Worm (Caenorhabditis elegans) whole organism, young adult: Measurements from ENCODE around the gene rft-1.
A peak's percentile ranks its signal among the peaks of the same experiment; 100 is the strongest.

ENCODE experiments used
- B0035.1 ChIP-seq: sonication (generic microtip); optimal IDR thresholded peaks from 2 replicates; lab custom pipeline; 2016; ENCODE audit warnings: missing genetic modification characterization, mild to moderate bottlenecking, missing compliant biosample characterization, missing genotype, missing genetic modification reagents
- T07F8.4 ChIP-seq: sonication (generic microtip); optimal IDR thresholded peaks from 2 replicates; lab custom pipeline; 2016; ENCODE audit warnings: mild to moderate bottlenecking, missing genetic modification characterization, moderate library complexity, missing compliant biosample characterization
- ZK185.1 ChIP-seq: sonication (generic microtip); optimal IDR thresholded peaks from 2 replicates; lab custom pipeline; 2016; ENCODE audit warnings: mild to moderate bottlenecking, missing genetic modification characterization, missing compliant biosample characterization; ENCODE audit not compliant: poor library complexity, severe bottlenecking
- aptf-2 ChIP-seq: fragments of 200-800 bp; sonication (Bioruptor generic); conservative IDR thresholded peaks from 2 replicates; pipeline ENCODE4 v1.3.6; 2022; ENCODE audit warnings: missing genetic modification reagents, missing genetic modification characterization, missing compliant biosample characterization
- aptf-3 ChIP-seq: fragments of 200-800 bp; sonication (Bioruptor generic); IDR thresholded peaks from 2 replicates; pipeline ENCODE4 v1.3.6; 2022; ENCODE audit warnings: missing genetic modification characterization, missing compliant biosample characterization
- attf-3 ChIP-seq: fragments of 200-800 bp; sonication (Bioruptor generic); conservative IDR thresholded peaks from 2 replicates; pipeline ENCODE4 v1.3.6; 2022; ENCODE audit warnings: missing genetic modification reagents, missing genetic modification characterization, missing compliant biosample characterization
- bed-2 ChIP-seq: fragments of 200-800 bp; sonication (Bioruptor generic); IDR thresholded peaks from 2 replicates; pipeline ENCODE4 v1.3.6; 2022; ENCODE audit warnings: missing genetic modification reagents, missing genetic modification characterization, missing compliant biosample characterization
- ccch-3 ChIP-seq: fragments of 200-800 bp; sonication (Bioruptor generic); optimal IDR thresholded peaks from 2 replicates; lab custom pipeline; 2018; ENCODE audit warnings: mild to moderate bottlenecking, missing genetic modification characterization, missing compliant biosample characterization
- cebp-1 ChIP-seq, 2 experiments: fragments of 200-800 bp in 1 of 2; sonication (Bioruptor generic) in 1 of 2; sonication (generic microtip) in 1 of 2; IDR thresholded peaks in 1 of 2; optimal IDR thresholded peaks in 1 of 2; 2 replicates each; pipeline versions ENCODE4 v1.3.6 to Lab custom; 2017 to 2022; ENCODE audit warnings: missing compliant biosample characterization in 2 of 2, missing genetic modification characterization in 2 of 2, mild to moderate bottlenecking in 1 of 2, missing genetic modification reagents in 1 of 2, moderate library complexity in 1 of 2
- ceh-91 ChIP-seq: fragments of 200-800 bp; sonication (Bioruptor generic); IDR thresholded peaks from 2 replicates; pipeline ENCODE4 v1.3.6; 2022; ENCODE audit warnings: missing genetic modification reagents, missing genetic modification characterization, missing compliant biosample characterization
- dox-1 ChIP-seq: fragments of 200-800 bp; sonication (Bioruptor generic); IDR thresholded peaks from 2 replicates; pipeline ENCODE4 v1.3.6; 2022; ENCODE audit warnings: missing genetic modification reagents, missing genetic modification characterization, missing compliant biosample characterization
- egl-44 ChIP-seq: fragments of 200-800 bp; sonication (Bioruptor generic); IDR thresholded peaks from 2 replicates; pipeline ENCODE4 v1.3.6; 2022; ENCODE audit warnings: missing genetic modification reagents, missing genetic modification characterization, missing compliant biosample characterization
- gei-17 ChIP-seq: fragments of 200-800 bp; sonication (Bioruptor generic); optimal IDR thresholded peaks from 2 replicates; lab custom pipeline; 2018; ENCODE audit warnings: mild to moderate bottlenecking, missing genetic modification characterization, missing compliant biosample characterization
- hlh-26 ChIP-seq: fragments of 200-800 bp; sonication (Bioruptor generic); conservative IDR thresholded peaks from 2 replicates; pipeline ENCODE4 v1.3.6; 2022; ENCODE audit warnings: missing genetic modification reagents, missing genetic modification characterization, missing compliant biosample characterization
- hsf-1 ChIP-seq: fragments of 200-800 bp; sonication (Bioruptor generic); IDR thresholded peaks from 2 replicates; pipeline ENCODE4 v1.3.6; 2022; ENCODE audit warnings: missing genetic modification reagents, missing genetic modification characterization, missing compliant biosample characterization
- let-526 ChIP-seq: fragments of 200-800 bp; sonication (Bioruptor generic); IDR thresholded peaks from 2 replicates; pipeline ENCODE4 v1.3.6; 2022; ENCODE audit warnings: missing genetic modification reagents, missing genetic modification characterization, missing compliant biosample characterization
- lin-35 ChIP-seq, 3 experiments: fragments of 150-350 bp in 2 of 3; sonication (generic microtip) in 1 of 3; optimal IDR thresholded peaks; 2 replicates each; lab custom pipeline; 2014 to 2018; ENCODE audit warnings: missing biosample characterization in 3 of 3, missing genetic modification characterization in 3 of 3, missing genetic modification reagents in 3 of 3
- lin-40 ChIP-seq: sonication (generic microtip); optimal IDR thresholded peaks from 2 replicates; lab custom pipeline; 2016; ENCODE audit warnings: missing genetic modification characterization, mild to moderate bottlenecking, missing compliant biosample characterization, missing genotype, missing genetic modification reagents
- lin-54 ChIP-seq: fragments of 200-800 bp; sonication (Bioruptor generic); optimal IDR thresholded peaks from 2 replicates; lab custom pipeline; 2018; ENCODE audit warnings: mild to moderate bottlenecking, missing genetic modification characterization, missing compliant biosample characterization
- lsl-1 ChIP-seq: fragments of 200-800 bp; sonication (Bioruptor generic); optimal IDR thresholded peaks from 2 replicates; lab custom pipeline; 2018; ENCODE audit warnings: mild to moderate bottlenecking, missing genetic modification characterization, moderate library complexity, missing compliant biosample characterization
- madf-10 ChIP-seq: sonication (generic microtip); optimal IDR thresholded peaks from 2 replicates; lab custom pipeline; 2016; ENCODE audit warnings: mild to moderate bottlenecking, missing genetic modification characterization, missing compliant biosample characterization
- madf-6 ChIP-seq: fragments of 200-800 bp; sonication (Bioruptor generic); IDR thresholded peaks from 2 replicates; pipeline ENCODE4 v1.3.6; 2022; ENCODE audit warnings: missing genetic modification reagents, missing genetic modification characterization, missing compliant biosample characterization
- mcd-1 ChIP-seq: fragments of 200-800 bp; sonication (Bioruptor generic); IDR thresholded peaks from 2 replicates; pipeline ENCODE4 v1.3.6; 2022; ENCODE audit warnings: missing genetic modification reagents, missing genetic modification characterization, missing compliant biosample characterization
- mel-28 ChIP-seq: sonication (generic microtip); optimal IDR thresholded peaks from 2 replicates; lab custom pipeline; 2016; ENCODE audit warnings: borderline replicate concordance, mild to moderate bottlenecking, missing genetic modification characterization, missing compliant biosample characterization
- nhr-80 ChIP-seq: sonication (generic microtip); optimal IDR thresholded peaks from 2 replicates; lab custom pipeline; 2016; ENCODE audit warnings: missing genetic modification characterization, missing compliant biosample characterization
- nhr-90 ChIP-seq: sonication (generic microtip); optimal IDR thresholded peaks from 2 replicates; lab custom pipeline; 2016; ENCODE audit warnings: missing genotype, mild to moderate bottlenecking, missing genetic modification characterization, missing compliant biosample characterization
- pha-4 ChIP-seq: fragments of 150-350 bp; sonication (generic microtip); optimal IDR thresholded peaks from 2 replicates; lab custom pipeline; 2014; ENCODE audit warnings: missing biosample characterization, missing genetic modification reagents, missing genetic modification characterization
- rcor-1 ChIP-seq: fragments of 200-800 bp; sonication (Bioruptor generic); IDR thresholded peaks from 2 replicates; pipeline ENCODE4 v1.3.6; 2022; ENCODE audit warnings: missing genetic modification reagents, missing genetic modification characterization, missing compliant biosample characterization
- snpc-4 ChIP-seq, 5 experiments: fragments of 150-350 bp in 1 of 5; sonication (generic microtip) in 4 of 5; optimal IDR thresholded peaks; 2 replicates each; lab custom pipeline; 2014 to 2018; ENCODE audit warnings: missing genetic modification characterization in 5 of 5, missing biosample characterization in 3 of 5, antibody characterized with exemption in 2 of 5, mild to moderate bottlenecking in 2 of 5, missing compliant biosample characterization in 2 of 5, missing genotype in 2 of 5, moderate library complexity in 2 of 5, missing genetic modification reagents in 1 of 5
- tlf-1 ChIP-seq: fragments of 200-800 bp; sonication (Bioruptor generic); optimal IDR thresholded peaks from 2 replicates; lab custom pipeline; 2018; ENCODE audit warnings: mild to moderate bottlenecking, missing genetic modification characterization, missing compliant biosample characterization
- unc-62 ChIP-seq: fragments of 150-350 bp; optimal IDR thresholded peaks from 2 replicates; lab custom pipeline; 2014; ENCODE audit warnings: missing biosample characterization, missing genetic modification reagents, missing genetic modification characterization
- ztf-28 ChIP-seq: fragments of 200-800 bp; sonication (Bioruptor generic); IDR thresholded peaks from 2 replicates; pipeline ENCODE4 v1.3.6; 2022; ENCODE audit warnings: missing genetic modification reagents, missing genetic modification characterization, missing compliant biosample characterization
- ztf-6 ChIP-seq: fragments of 200-800 bp; sonication (Bioruptor generic); IDR thresholded peaks from 2 replicates; pipeline ENCODE4 v1.3.6; 2022; ENCODE audit warnings: missing genetic modification reagents, missing genetic modification characterization, missing compliant biosample characterization

The rft-1 gene

ce11 chrV:4488989-4489388 is 46.0 kb upstream of the rft-1 start:
- TF ChIP-seq lin-35 (GFP tag; optimal IDR thresholded peaks at IDR 0.05; lab: Kevin White, UChicago): no peak
- TF ChIP-seq egl-44: no peak
- no peak for TF ChIP-seq dox-1 (GFP tag; lab: Robert Waterston, UW)
- TF ChIP-seq madf-6 (GFP tag; lab: Robert Waterston, UW): no peak
- TF ChIP-seq ccch-3: no peak
- no peak for TF ChIP-seq nhr-80 (tag; lab: Kevin White, UChicago)
- no peak for TF ChIP-seq mcd-1 (GFP tag; lab: Robert Waterston, UW)
- TF ChIP-seq madf-10: no peak
- TF ChIP-seq lsl-1 (GFP tag; lab: Kevin White, UChicago): no peak
- TF ChIP-seq tlf-1 (GFP tag; lab: Kevin White, UChicago): no peak

- peak; percentile 61; the same call in 1 of the 2 replicates for TF ChIP-seq aptf-2 (GFP tag; lab: Robert Waterston, UW)
- TF ChIP-seq hsf-1: no peak
- TF ChIP-seq, all 124 proteins: peak for 1
These were observed 44.9 kb upstream of the rft-1 start for ce11 chrV:4487888-4488287.

ce11 chrV:4486626-4487025 is 43.6 kb upstream of the rft-1 start:
- TF ChIP-seq unc-62 (GFP tag; lab: Kevin White, UChicago) (peak; percentile 46), ztf-28 (GFP tag; lab: Robert Waterston, UW) (no peak)

- TF ChIP-seq let-526 (GFP tag; lab: Robert Waterston, UW): no peak
- TF ChIP-seq T07F8.4: no peak
- no peak for TF ChIP-seq bed-2 (GFP tag; lab: Robert Waterston, UW)
- no peak for TF ChIP-seq snpc-4 (GFP tag; optimal IDR thresholded peaks at IDR 0.05; lab: Kevin White, UChicago)
- TF ChIP-seq snpc-4 (tag; optimal IDR thresholded peaks at IDR 0.05; lab: Kevin White, UChicago): no peak
- peak; percentile 61 for TF ChIP-seq pha-4 (tag; lab: Kevin White, UChicago)
- no peak for TF ChIP-seq ZK185.1 (tag; lab: Kevin White, UChicago)
- TF ChIP-seq ceh-91: no peak
- no peak for TF ChIP-seq aptf-3 (GFP tag; lab: Robert Waterston, UW)
- no peak for TF ChIP-seq hlh-26
- no peak for TF ChIP-seq attf-3
- no peak for TF ChIP-seq ztf-6 (GFP tag; lab: Robert Waterston, UW)
- TF ChIP-seq B0035.1 (tag; lab: Kevin White, UChicago): no peak
- no peak for TF ChIP-seq lin-54 (GFP tag; lab: Kevin White, UChicago)
- TF ChIP-seq gei-17 (GFP tag; lab: Kevin White, UChicago): no peak
- no peak for TF ChIP-seq cebp-1 (GFP tag; IDR thresholded peaks at IDR 0.05; lab: Robert Waterston, UW)
- TF ChIP-seq cebp-1 (tag; optimal IDR thresholded peaks at IDR 0.05; lab: Kevin White, UChicago): peak; percentile 23
- TF ChIP-seq lin-40 (tag; lab: Kevin White, UChicago): peak; percentile 39
- no peak for TF ChIP-seq rcor-1 (GFP tag; lab: Robert Waterston, UW)
- peak; percentile 96 for TF ChIP-seq nhr-80 (tag; lab: Kevin White, UChicago)
- 0 out of 2 replicates have a peak, but pooled peaks have one; percentile 13 for TF ChIP-seq dox-1 (GFP tag; lab: Robert Waterston, UW)
- no peak for TF ChIP-seq mel-28 (tag; lab: Kevin White, UChicago)
- peak; percentile 27 for TF ChIP-seq nhr-90 (tag; lab: Kevin White, UChicago)
- TF ChIP-seq, all 124 proteins: peak for 6
These were observed 40.1 kb upstream of the rft-1 start, which contains the start of gene exc-15 for ce11 chrV:4483049-4483507. TSS of gene exc-15 (plus strand) at chrV:4483459.
